Worm (Caenorhabditis elegans) whole organism, L4 larva: ENCODE results near the gene max-2.

Experiments used
- D1046.2 ChIP-seq: fragments of 200-800 bp; sonication (Bioruptor generic); IDR thresholded peaks from 2 replicates; pipeline ENCODE4 v1.3.6; 2022; ENCODE audit warnings: missing genetic modification characterization, missing compliant biosample characterization
- T20F7.1 ChIP-seq: fragments of 200-800 bp; sonication (Bioruptor generic); optimal IDR thresholded peaks from 2 replicates; lab custom pipeline; 2018; ENCODE audit warnings: mild to moderate bottlenecking, missing genetic modification characterization, missing compliant biosample characterization
- aha-1 ChIP-seq: fragments of 150-350 bp; peaks from one replicate; lab custom pipeline; 2014; ENCODE audit warnings: missing biosample characterization, missing genetic modification characterization
- ceh-20 ChIP-seq: fragments of 200-800 bp; sonication (Bioruptor generic); IDR thresholded peaks from 2 replicates; pipeline ENCODE4 v1.3.6; 2022; ENCODE audit warnings: missing genetic modification reagents, missing genetic modification characterization, missing compliant biosample characterization
- ceh-28 ChIP-seq: fragments of 150-350 bp; optimal IDR thresholded peaks from 2 replicates; lab custom pipeline; 2014; ENCODE audit warnings: missing biosample characterization, missing genetic modification reagents, missing genetic modification characterization
- ceh-44 ChIP-seq: fragments of 200-800 bp; sonication (Bioruptor generic); IDR thresholded peaks from 2 replicates; pipeline ENCODE4 v1.3.6; 2022; ENCODE audit warnings: missing genetic modification reagents, missing genetic modification characterization, missing compliant biosample characterization
- daf-16 ChIP-seq, 3 experiments: sonication (generic microtip); optimal IDR thresholded peaks; 2 replicates each; lab custom pipeline; 2016 to 2017; ENCODE audit warnings: missing genetic modification characterization in 3 of 3, missing genetic modification reagents in 3 of 3, mild to moderate bottlenecking in 2 of 3, missing compliant biosample characterization in 2 of 3, missing biosample characterization in 1 of 3, moderate library complexity in 1 of 3
- daf-8 ChIP-seq: fragments of 200-800 bp; sonication (Bioruptor generic); IDR thresholded peaks from 2 replicates; pipeline ENCODE4 v1.3.6; 2022; ENCODE audit warnings: missing genetic modification characterization, missing compliant biosample characterization
- dmd-6 ChIP-seq: fragments of 200-800 bp; sonication (Bioruptor generic); IDR thresholded peaks from 2 replicates; pipeline ENCODE4 v1.3.6; 2022; ENCODE audit warnings: missing genetic modification reagents, missing genetic modification characterization, missing compliant biosample characterization
- dpl-1 ChIP-seq: fragments of 150-350 bp; optimal IDR thresholded peaks from 2 replicates; lab custom pipeline; 2014; ENCODE audit warnings: missing biosample characterization, missing genetic modification reagents, missing genetic modification characterization
- duxl-1 ChIP-seq: sonication (generic microtip); optimal IDR thresholded peaks from 2 replicates; lab custom pipeline; 2016; ENCODE audit warnings: mild to moderate bottlenecking, missing genetic modification characterization, moderate library complexity, missing compliant biosample characterization; ENCODE audit not compliant: poor library complexity
- dve-1 ChIP-seq: sonication (generic microtip); optimal IDR thresholded peaks from 2 replicates; lab custom pipeline; 2017; ENCODE audit warnings: antibody characterized with exemption, mild to moderate bottlenecking, missing genetic modification characterization, missing compliant biosample characterization; ENCODE audit not compliant: insufficient read depth
- gei-8 ChIP-seq: fragments of 200-800 bp; sonication (Bioruptor generic); optimal IDR thresholded peaks from 2 replicates; lab custom pipeline; 2018; ENCODE audit warnings: mild to moderate bottlenecking, missing genetic modification characterization, missing compliant biosample characterization
- hif-1 ChIP-seq, 2 experiments: sonication (generic microtip); optimal IDR thresholded peaks; 2 replicates each; lab custom pipeline; 2016 to 2017; ENCODE audit warnings: missing compliant biosample characterization in 2 of 2, missing genetic modification characterization in 2 of 2, missing genetic modification reagents in 2 of 2, missing genotype in 2 of 2, mild to moderate bottlenecking in 1 of 2
- hlh-11 ChIP-seq: fragments of 200-800 bp; sonication (Bioruptor generic); optimal IDR thresholded peaks from 2 replicates; lab custom pipeline; 2018; ENCODE audit warnings: mild to moderate bottlenecking, missing genetic modification characterization, missing compliant biosample characterization
- hlh-30 ChIP-seq: sonication (generic microtip); optimal IDR thresholded peaks from 2 replicates; lab custom pipeline; 2017; ENCODE audit warnings: antibody characterized with exemption, mild to moderate bottlenecking, missing genetic modification characterization, missing compliant biosample characterization; ENCODE audit not compliant: insufficient read depth
- lin-13 ChIP-seq: fragments of 150-350 bp; optimal IDR thresholded peaks from 2 replicates; lab custom pipeline; 2014; ENCODE audit warnings: missing biosample characterization, missing genetic modification reagents, missing genetic modification characterization
- lin-29 ChIP-seq: fragments of 200-800 bp; sonication (Bioruptor generic); IDR thresholded peaks from 2 replicates; pipeline ENCODE4 v1.3.6; 2022; ENCODE audit warnings: missing genetic modification reagents, missing genetic modification characterization, missing compliant biosample characterization
- lsy-2 ChIP-seq, 2 experiments: fragments of 150-350 bp in 1 of 2; sonication (generic microtip) in 1 of 2; optimal IDR thresholded peaks; 2 replicates each; lab custom pipeline; 2014 to 2017; ENCODE audit warnings: missing biosample characterization in 2 of 2, missing genetic modification characterization in 2 of 2
- madf-9 ChIP-seq: fragments of 200-800 bp; sonication (Bioruptor generic); conservative IDR thresholded peaks from 2 replicates; pipeline ENCODE4 v1.3.6; 2022; ENCODE audit warnings: missing genetic modification reagents, missing genetic modification characterization, missing compliant biosample characterization
- mdl-1 ChIP-seq, 2 experiments: fragments of 150-350 bp in 1 of 2; sonication (generic microtip) in 1 of 2; optimal IDR thresholded peaks; 2 replicates each; lab custom pipeline; 2014 to 2017; ENCODE audit warnings: missing biosample characterization in 2 of 2, missing genetic modification characterization in 2 of 2
- mep-1 ChIP-seq: fragments of 150-350 bp; sonication (generic microtip); optimal IDR thresholded peaks from 3 replicates; lab custom pipeline; 2014; ENCODE audit warnings: missing biosample characterization, missing genetic modification characterization
- mxl-3 ChIP-seq: fragments of 200-800 bp; sonication (Bioruptor generic); optimal IDR thresholded peaks from 2 replicates; lab custom pipeline; 2018; ENCODE audit warnings: mild to moderate bottlenecking, missing genetic modification characterization, missing compliant biosample characterization
- nhr-28 ChIP-seq: fragments of 150-350 bp; optimal IDR thresholded peaks from 2 replicates; lab custom pipeline; 2014; ENCODE audit warnings: missing biosample characterization, missing genetic modification characterization
- nhr-41 ChIP-seq: fragments of 200-800 bp; sonication (Bioruptor generic); IDR thresholded peaks from 2 replicates; pipeline ENCODE4 v1.3.6; 2022; ENCODE audit warnings: missing genetic modification reagents, missing genetic modification characterization, missing compliant biosample characterization
- nhr-48 ChIP-seq: sonication (generic microtip); optimal IDR thresholded peaks from 2 replicates; lab custom pipeline; 2016; ENCODE audit warnings: mild to moderate bottlenecking, missing genetic modification characterization, missing compliant biosample characterization
- nhr-76 ChIP-seq: fragments of 150-350 bp; optimal IDR thresholded peaks from 2 replicates; lab custom pipeline; 2014; ENCODE audit warnings: missing biosample characterization, missing genetic modification characterization
- nhr-77 ChIP-seq: fragments of 150-350 bp; optimal IDR thresholded peaks from 2 replicates; lab custom pipeline; 2014; ENCODE audit warnings: missing biosample characterization, missing genetic modification characterization
- php-3 ChIP-seq: fragments of 200-800 bp; sonication (Bioruptor generic); IDR thresholded peaks from 2 replicates; pipeline ENCODE4 v1.3.6; 2022; ENCODE audit warnings: missing genetic modification reagents, missing genetic modification characterization, missing compliant biosample characterization
- pqm-1 ChIP-seq: sonication (generic microtip); optimal IDR thresholded peaks from 2 replicates; lab custom pipeline; 2017; ENCODE audit warnings: missing biosample characterization, missing genetic modification characterization
- saeg-2 ChIP-seq: fragments of 200-800 bp; sonication (Bioruptor generic); IDR thresholded peaks from 2 replicates; pipeline ENCODE4 v1.3.6; 2022; ENCODE audit warnings: missing genetic modification reagents, missing genetic modification characterization, missing compliant biosample characterization
- sdz-12 ChIP-seq: fragments of 200-800 bp; sonication (Bioruptor generic); optimal IDR thresholded peaks from 2 replicates; lab custom pipeline; 2018; ENCODE audit warnings: mild to moderate bottlenecking, missing genetic modification characterization, missing compliant biosample characterization
- set-16 ChIP-seq: fragments of 200-800 bp; sonication (Bioruptor generic); IDR thresholded peaks from 2 replicates; pipeline ENCODE4 v1.3.6; 2022; ENCODE audit warnings: missing genetic modification reagents, missing genetic modification characterization, missing compliant biosample characterization
- tra-1 ChIP-seq: fragments of 200-800 bp; sonication (Bioruptor generic); IDR thresholded peaks from 2 replicates; pipeline ENCODE4 v1.3.6; 2022; ENCODE audit warnings: missing genetic modification reagents, missing genetic modification characterization, missing compliant biosample characterization
- unc-39 ChIP-seq: sonication (generic microtip); optimal IDR thresholded peaks from 2 replicates; lab custom pipeline; 2017; ENCODE audit warnings: missing biosample characterization, missing genetic modification characterization
- zip-2 ChIP-seq: fragments of 150-350 bp; optimal IDR thresholded peaks from 2 replicates; lab custom pipeline; 2014; ENCODE audit warnings: missing biosample characterization, missing genetic modification characterization

The max-2 gene

DNA sequence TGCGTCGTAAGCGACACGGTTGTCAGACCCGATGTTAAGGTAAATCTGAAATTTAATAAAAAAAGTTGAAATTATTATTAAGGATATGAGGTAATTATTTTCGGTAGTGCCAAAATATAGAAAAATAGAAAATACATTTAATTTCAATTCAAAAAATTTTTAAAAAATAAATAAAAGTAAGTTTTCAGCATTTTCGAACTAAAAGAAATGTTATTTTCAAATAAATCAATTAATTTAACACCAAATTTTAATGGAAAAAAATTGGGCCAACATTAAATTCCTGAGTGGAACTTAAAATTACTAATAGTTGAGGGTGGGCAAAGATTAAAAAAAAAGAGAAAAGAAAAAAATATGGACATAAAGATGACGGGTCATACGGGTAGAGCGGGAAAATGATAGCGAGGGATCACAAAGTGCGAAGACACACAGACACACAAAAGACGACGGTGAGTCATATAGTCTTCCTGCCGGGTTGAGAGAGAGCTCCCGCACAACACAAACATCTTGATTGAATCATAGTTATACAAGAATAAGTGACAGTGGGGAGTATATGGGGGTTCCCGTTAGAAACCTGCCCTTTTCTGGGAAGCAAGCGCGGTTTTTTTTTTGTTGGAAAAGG, at the start of gene max-2 (continued):
- TF ChIP-seq lsy-2 (tag; optimal IDR thresholded peaks at IDR 0.05; lab: Kevin White, UChicago) = peak in 1 of 2 experiments; percentile 26
- no peak for TF ChIP-seq saeg-2 (GFP tag; lab: Robert Waterston, UW)
- TF ChIP-seq hlh-30 (tag; lab: Kevin White, UChicago) = peak; percentile 21
- TF ChIP-seq D1046.2 = no peak
- no peak for TF ChIP-seq mdl-1 (tag; optimal IDR thresholded peaks at IDR 0.05; lab: Kevin White, UChicago)
- no peak for TF ChIP-seq zip-2 (tag; lab: Kevin White, UChicago)
- TF ChIP-seq daf-8 (GFP tag; lab: Robert Waterston, UW) = no peak
- no peak for TF ChIP-seq ceh-28 (tag; lab: Kevin White, UChicago)
- TF ChIP-seq, all 104 proteins: peak for 12

DNA sequence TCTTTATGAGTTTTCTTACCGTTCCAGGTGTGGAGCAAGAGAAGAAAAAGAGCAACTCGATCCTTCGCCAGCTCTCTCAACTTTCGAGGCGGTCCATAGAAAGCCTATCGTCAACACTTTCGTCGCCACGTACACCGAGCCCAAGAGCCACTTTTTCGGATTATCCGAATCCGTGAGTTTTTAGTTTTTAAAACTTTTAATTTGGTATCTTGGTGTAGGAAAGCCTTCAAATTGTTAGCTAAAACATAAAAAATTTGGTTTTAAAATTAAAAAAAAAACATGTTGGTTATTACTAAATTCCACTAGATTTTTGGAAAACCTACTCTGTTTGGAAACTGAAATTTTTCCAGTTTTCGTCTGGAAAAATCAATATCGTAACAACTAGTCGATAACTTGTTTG, 48.1 kb upstream of the max-2 start:
- no peak for TF ChIP-seq lsy-2 (tag; optimal IDR thresholded peaks at IDR 0.05; lab: Kevin White, UChicago)
- peak; percentile 79 for TF ChIP-seq aha-1 (tag; lab: Kevin White, UChicago)

DNA sequence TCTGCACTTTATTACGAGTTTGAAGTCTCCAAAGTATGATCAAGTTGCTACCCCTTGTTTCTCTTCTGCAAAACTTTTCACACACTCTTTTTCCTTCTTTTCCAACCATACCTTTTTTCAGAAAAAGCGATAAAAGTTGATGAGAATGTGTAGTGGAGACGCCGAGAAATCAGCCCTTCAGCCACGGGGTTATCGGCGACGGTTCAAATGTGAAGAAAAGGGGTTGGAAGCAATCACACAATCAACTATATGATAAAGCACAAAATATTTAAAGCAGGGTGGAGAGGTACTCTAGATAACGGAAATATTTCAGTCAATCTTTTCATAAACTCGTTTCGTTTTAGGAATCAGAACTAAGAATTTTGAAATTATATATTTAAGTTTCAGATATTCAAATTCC, 47.5 kb upstream of the max-2 start, which contains the start of gene F42G4.5:
TSS of gene F42G4.5 (plus strand) at position 379 of the 400 bp plus-strand sequence.
- peak in 1 of 2 experiments; percentile 17 for TF ChIP-seq mdl-1 (tag; optimal IDR thresholded peaks at IDR 0.05; lab: Kevin White, UChicago)
- no peak for TF ChIP-seq gei-8 (GFP tag; lab: Kevin White, UChicago)
- TF ChIP-seq dmd-6 (GFP tag; lab: Robert Waterston, UW) = peak; percentile 68
- TF ChIP-seq nhr-77 (tag; lab: Kevin White, UChicago) = peak; percentile 45
- peak; percentile 30 for TF ChIP-seq nhr-48
- TF ChIP-seq nhr-76 (tag; lab: Kevin White, UChicago) = no peak
- no peak for TF ChIP-seq dpl-1
- peak; percentile 50 for TF ChIP-seq hlh-30 (tag; lab: Kevin White, UChicago)
- TF ChIP-seq dve-1 (tag; lab: Kevin White, UChicago) = peak; percentile 69
- no peak for TF ChIP-seq ceh-28 (tag; lab: Kevin White, UChicago)
- peak; percentile 27 for TF ChIP-seq mxl-3 (GFP tag; lab: Kevin White, UChicago)
- peak; percentile 97 for TF ChIP-seq pqm-1 (tag; lab: Kevin White, UChicago)
- no peak for TF ChIP-seq tra-1 (GFP tag; lab: Robert Waterston, UW)
- TF ChIP-seq php-3 (GFP tag; lab: Robert Waterston, UW) = peak; percentile 51; the same call in 1 of the 2 replicates
- TF ChIP-seq nhr-28 = peak; percentile 94
- TF ChIP-seq hlh-11 (tag; lab: Kevin White, UChicago) = peak; percentile 88
- TF ChIP-seq nhr-41 (GFP tag; lab: Robert Waterston, UW) = peak; percentile 98
- no peak for TF ChIP-seq daf-16 (GFP tag; optimal IDR thresholded peaks at IDR 0.05; lab: Kevin White, UChicago)
- TF ChIP-seq daf-16 (tag; optimal IDR thresholded peaks at IDR 0.05; lab: Kevin White, UChicago) = peak; percentile 81

- TF ChIP-seq T20F7.1 (GFP tag; lab: Kevin White, UChicago) (no peak), ceh-20 (GFP tag; lab: Robert Waterston, UW) (peak; percentile 41; the same call in 1 of the 2 replicates), hlh-11 (tag; lab: Kevin White, UChicago) (peak; percentile 53), aha-1 (tag; lab: Kevin White, UChicago) (peak; percentile 68), ceh-44 (0 out of 2 replicates have a peak, but pooled peaks have one; percentile 15), unc-39 (tag; lab: Kevin White, UChicago) (no peak), lin-29 (GFP tag; lab: Robert Waterston, UW) (0 out of 2 replicates have a peak, but pooled peaks have one; percentile 9), madf-9 (GFP tag; lab: Robert Waterston, UW) (no peak), duxl-1 (tag; lab: Kevin White, UChicago) (no peak), set-16 (GFP tag; lab: Robert Waterston, UW) (peak; percentile 94), daf-16 (GFP tag; optimal IDR thresholded peaks at IDR 0.05; lab: Kevin White, UChicago) (peak in 1 of 2 experiments; percentile 33), daf-16 (tag; optimal IDR thresholded peaks at IDR 0.05; lab: Kevin White, UChicago) (no peak), sdz-12 (GFP tag; lab: Kevin White, UChicago) (peak; percentile 6), mep-1 (tag; lab: Kevin White, UChicago) (no peak), hif-1 (tag; optimal IDR thresholded peaks at IDR 0.05; lab: Kevin White, UChicago) (peak in 1 of 2 experiments; percentile 18), lin-13 (GFP tag; lab: Kevin White, UChicago) (no peak)
Measured at ce11 chrII:13066777-13067290, 41.2 kb upstream of the max-2 start.
